Fruit fly (Drosophila melanogaster) S2 (cell line): ENCODE measurements around the gene AstCC.

Experiments used
- CG8478 ChIP-seq: fragments of >200 bp; optimal IDR thresholded peaks from 2 replicates; lab custom pipeline; 2018
- CTCF ChIP-seq, 2 experiments: fragments of >200 bp; optimal IDR thresholded peaks; 2 replicates each; lab custom pipeline; 2018

- TF ChIP-seq CG8478 (lab: Kevin White, UChicago), result no peak
- no peak for TF ChIP-seq CTCF (optimal IDR thresholded peaks at IDR 0.05; lab: Kevin White, UChicago)
Observed at dm6 chr2L:11065932-11066823, 18.9 kb downstream of the AstCC start.
